Fruit fly (Drosophila melanogaster) whole organism, embryonic: ENCODE measurements around the gene CG32192.

ENCODE experiments used
- Atf6 ChIP-seq: fragments of 200-800 bp; sonication (Bioruptor generic); IDR thresholded peaks from 2 replicates; pipeline ENCODE4 v1.3.6; 2022; ENCODE audit warnings: missing biosample characterization, missing genetic modification characterization
- CG10366 ChIP-seq: fragments of 200-800 bp; sonication (Bioruptor generic); IDR thresholded peaks from 2 replicates; pipeline ENCODE4 v1.3.6; 2022; ENCODE audit warnings: missing biosample characterization, missing genetic modification characterization
- CG10654 ChIP-seq: fragments of 200-800 bp; sonication (Bioruptor generic); optimal IDR thresholded peaks from 2 replicates; lab custom pipeline; 2016; ENCODE audit warnings: missing biosample characterization, missing genetic modification characterization
- CG11398 ChIP-seq: fragments of 200-800 bp; sonication (Bioruptor generic); optimal IDR thresholded peaks from 2 replicates; lab custom pipeline; 2016; ENCODE audit warnings: missing biosample characterization, missing genetic modification characterization
- CG11695 ChIP-seq: fragments of 200-800 bp; sonication (Bioruptor generic); IDR thresholded peaks from 3 replicates; pipeline ENCODE4 v1.3.6; 2022; ENCODE audit warnings: missing biosample characterization, missing genetic modification characterization
- CG12104 ChIP-seq: fragments of 200-800 bp; sonication (Bioruptor generic); optimal IDR thresholded peaks from 3 replicates; lab custom pipeline; 2016; ENCODE audit warnings: missing biosample characterization, missing genetic modification characterization
- CG12155 ChIP-seq: fragments of 200-800 bp; sonication (Bioruptor generic); optimal IDR thresholded peaks from 3 replicates; lab custom pipeline; 2016; ENCODE audit warnings: missing biosample characterization, missing genetic modification characterization
- CG12219 ChIP-seq: fragments of 200-800 bp; sonication (Bioruptor generic); optimal IDR thresholded peaks from 3 replicates; lab custom pipeline; 2018; ENCODE audit warnings: missing biosample characterization, mild to moderate bottlenecking, missing genetic modification characterization
- CG13123 ChIP-seq: fragments of 200-800 bp; sonication (Bioruptor generic); optimal IDR thresholded peaks from 2 replicates; lab custom pipeline; 2016; ENCODE audit warnings: missing biosample characterization, missing genetic modification characterization
- CG14710 ChIP-seq: fragments of 200-800 bp; sonication (Bioruptor generic); optimal IDR thresholded peaks from 3 replicates; lab custom pipeline; 2019; ENCODE audit warnings: missing biosample characterization, mild to moderate bottlenecking, missing genetic modification characterization, moderate library complexity
- CG14860 ChIP-seq: fragments of 200-800 bp; sonication (Bioruptor generic); IDR thresholded peaks from 3 replicates; pipeline ENCODE4 v1.3.6; 2022; ENCODE audit warnings: missing biosample characterization, missing genetic modification characterization; ENCODE audit not compliant: partially characterized antibody
- CG17328 ChIP-seq: fragments of 200-800 bp; sonication (Bioruptor generic); IDR thresholded peaks from 2 replicates; pipeline ENCODE4 v1.3.6; 2022; ENCODE audit warnings: missing biosample characterization, missing genetic modification characterization
- CG2129 ChIP-seq: fragments of 200-800 bp; sonication (Bioruptor generic); IDR thresholded peaks from 2 replicates; pipeline ENCODE4 v1.3.6; 2022; ENCODE audit warnings: missing biosample characterization, missing genetic modification characterization; ENCODE audit not compliant: partially characterized antibody
- CG3726 ChIP-seq: fragments of 200-800 bp; sonication (Bioruptor generic); IDR thresholded peaks from 3 replicates; pipeline ENCODE4, ENCODE4 v1.3.6; 2022; ENCODE audit warnings: missing biosample characterization, missing genetic modification characterization
- CG42726 ChIP-seq: fragments of 200-800 bp; sonication (Bioruptor generic); IDR thresholded peaks from 2 replicates; pipeline ENCODE4 v1.3.6; 2022; ENCODE audit warnings: missing biosample characterization, missing genetic modification characterization; ENCODE audit not compliant: partially characterized antibody
- CG4854 ChIP-seq: fragments of 200-800 bp; sonication (Bioruptor generic); optimal IDR thresholded peaks from 2 replicates; lab custom pipeline; 2016; ENCODE audit warnings: missing biosample characterization, missing genetic modification characterization, inconsistent platforms
- CG5245 ChIP-seq: fragments of 200-800 bp; sonication (Bioruptor generic); optimal IDR thresholded peaks from 3 replicates; lab custom pipeline; 2016; ENCODE audit warnings: missing biosample characterization, missing genetic modification characterization
- CG7786 ChIP-seq: fragments of 200-800 bp; sonication (Bioruptor generic); optimal IDR thresholded peaks from 2 replicates; lab custom pipeline; 2016; ENCODE audit warnings: missing biosample characterization, missing genetic modification characterization
- CG8089 ChIP-seq: fragments of 200-800 bp; sonication (Bioruptor generic); optimal IDR thresholded peaks from 3 replicates; lab custom pipeline; 2016; ENCODE audit warnings: missing biosample characterization, missing genetic modification characterization
- CG8478 ChIP-seq: fragments of >200 bp; optimal IDR thresholded peaks from 2 replicates; lab custom pipeline; 2018
- CG8924 ChIP-seq: fragments of 200-800 bp; optimal IDR thresholded peaks from 3 replicates; lab custom pipeline; 2019; ENCODE audit warnings: missing biosample characterization, mild to moderate bottlenecking, missing genetic modification characterization, moderate library complexity
- CG9797 ChIP-seq: fragments of 200-800 bp; sonication (Bioruptor generic); optimal IDR thresholded peaks from 3 replicates; lab custom pipeline; 2018; ENCODE audit warnings: missing biosample characterization, mild to moderate bottlenecking, missing genetic modification characterization
- Doc2 ChIP-seq: fragments of 200-800 bp; sonication (Bioruptor generic); IDR thresholded peaks from 2 replicates; pipeline ENCODE4 v1.3.6; 2022; ENCODE audit warnings: missing biosample characterization, missing genetic modification characterization
- Doc3 ChIP-seq: fragments of 200-800 bp; sonication (Bioruptor generic); IDR thresholded peaks from 3 replicates; pipeline ENCODE4 v1.3.6; 2022; ENCODE audit warnings: missing biosample characterization, missing genetic modification characterization; ENCODE audit not compliant: partially characterized antibody
- Dp ChIP-seq: fragments of 200-800 bp; sonication (Bioruptor generic); optimal IDR thresholded peaks from 2 replicates; lab custom pipeline; 2018; ENCODE audit warnings: missing biosample characterization, mild to moderate bottlenecking, missing genetic modification characterization, moderate library complexity
- Dref ChIP-seq: fragments of 200-800 bp; sonication (Bioruptor generic); IDR thresholded peaks from 2 replicates; pipeline ENCODE4 v1.3.6; 2022; ENCODE audit warnings: missing biosample characterization, missing genetic modification characterization
- Elba2 ChIP-seq: fragments of 200-800 bp; sonication (Bioruptor generic); optimal IDR thresholded peaks from 3 replicates; lab custom pipeline; 2016; ENCODE audit warnings: missing biosample characterization, missing genetic modification characterization
- Gsc ChIP-seq: fragments of 200-800 bp; sonication (Bioruptor generic); IDR thresholded peaks from 2 replicates; pipeline ENCODE4 v1.3.6; 2022; ENCODE audit warnings: missing biosample characterization, missing genetic modification characterization
- Kr ChIP-seq: fragments of 200-800 bp; sonication (Bioruptor generic); optimal IDR thresholded peaks from 2 replicates; lab custom pipeline; 2017; ENCODE audit warnings: missing biosample characterization, mild to moderate bottlenecking, missing genetic modification characterization
- MBD-R2 ChIP-seq: fragments of 200-800 bp; sonication (Bioruptor generic); IDR thresholded peaks from 2 replicates; pipeline ENCODE4 v1.3.6; 2022; ENCODE audit warnings: missing biosample characterization, missing genetic modification characterization
- Nf-YA ChIP-seq: fragments of 200-800 bp; sonication (Bioruptor generic); IDR thresholded peaks from 2 replicates; pipeline ENCODE4 v1.3.6; 2022; ENCODE audit warnings: missing biosample characterization, missing genetic modification characterization
- Ravus ChIP-seq: fragments of 200-800 bp; sonication (Bioruptor generic); IDR thresholded peaks from 2 replicates; pipeline ENCODE4 v1.3.6; 2022; ENCODE audit warnings: missing biosample characterization, missing genetic modification characterization
- caup ChIP-seq: fragments of 200-800 bp; sonication (Bioruptor generic); optimal IDR thresholded peaks from 3 replicates; lab custom pipeline; 2017; ENCODE audit warnings: missing biosample characterization, mild to moderate bottlenecking, missing genetic modification characterization, moderate library complexity; ENCODE audit not compliant: severe bottlenecking
- crp ChIP-seq, 2 experiments: fragments of 200-800 bp; sonication (Bioruptor generic); optimal IDR thresholded peaks; 2 replicates in 1 of 2; 3 replicates in 1 of 2; lab custom pipeline; 2017; ENCODE audit warnings: missing biosample characterization in 2 of 2, missing genetic modification characterization in 2 of 2, mild to moderate bottlenecking in 1 of 2, moderate library complexity in 1 of 2
- esg ChIP-seq: fragments of 200-800 bp; sonication (Bioruptor generic); conservative IDR thresholded peaks from 2 replicates; pipeline ENCODE4 v1.3.6; 2022; ENCODE audit warnings: missing biosample characterization, missing genetic modification characterization
- eve ChIP-seq, 2 experiments: fragments of >200 bp; optimal IDR thresholded peaks; 2 replicates each; lab custom pipeline; 2017; ENCODE audit warnings: missing biosample characterization in 2 of 2, missing genetic modification characterization in 2 of 2
- gcm ChIP-seq: fragments of 200-800 bp; sonication (Bioruptor generic); optimal IDR thresholded peaks from 2 replicates; lab custom pipeline; 2019; ENCODE audit warnings: missing biosample characterization, mild to moderate bottlenecking, missing genetic modification characterization, moderate library complexity
- gfzf ChIP-seq: fragments of 200-800 bp; sonication (Bioruptor generic); optimal IDR thresholded peaks from 2 replicates; lab custom pipeline; 2016; ENCODE audit warnings: missing biosample characterization, mild to moderate bottlenecking, missing genetic modification characterization, moderate library complexity
- gsb ChIP-seq: fragments of 200-800 bp; sonication (Bioruptor generic); IDR thresholded peaks from 2 replicates; pipeline ENCODE4 v1.3.6; 2022; ENCODE audit warnings: missing biosample characterization, missing genetic modification characterization
- lola ChIP-seq, 3 experiments: fragments of >200 bp in 2 of 3; fragments of 200-800 bp in 1 of 3; sonication (Bioruptor generic) in 1 of 3; optimal IDR thresholded peaks; 2 replicates each; lab custom pipeline; 2017 to 2019; ENCODE audit warnings: missing biosample characterization in 3 of 3, missing genetic modification characterization in 3 of 3, mild to moderate bottlenecking in 1 of 3, moderate library complexity in 1 of 3
- mam ChIP-seq: fragments of 200-800 bp; sonication (Bioruptor generic); optimal IDR thresholded peaks from 3 replicates; lab custom pipeline; 2016; ENCODE audit warnings: missing biosample characterization, missing genetic modification characterization
- prd ChIP-seq, 3 experiments: fragments of >200 bp in 2 of 3; fragments of 200-800 bp in 1 of 3; sonication (Bioruptor generic) in 1 of 3; optimal IDR thresholded peaks in 2 of 3; IDR thresholded peaks in 1 of 3; 2 replicates in 2 of 3; 3 replicates in 1 of 3; pipeline versions ENCODE4 v1.3.6 to Lab custom; 2017 to 2022; ENCODE audit warnings: missing biosample characterization in 1 of 3, missing genetic modification characterization in 1 of 3
- pum ChIP-seq: fragments of 200-800 bp; sonication (Bioruptor generic); optimal IDR thresholded peaks from 2 replicates; lab custom pipeline; 2016; ENCODE audit warnings: missing biosample characterization, missing genetic modification characterization
- sens-2 ChIP-seq: fragments of 200-800 bp; sonication (Bioruptor generic); IDR thresholded peaks from 2 replicates; pipeline ENCODE4 v1.3.6; 2022; ENCODE audit warnings: missing biosample characterization, missing genetic modification characterization
- slou ChIP-seq: fragments of 200-800 bp; sonication (Bioruptor generic); optimal IDR thresholded peaks from 3 replicates; lab custom pipeline; 2016; ENCODE audit warnings: missing biosample characterization, missing genetic modification characterization
- slp2 ChIP-seq: fragments of 200-800 bp; sonication (Bioruptor generic); optimal IDR thresholded peaks from 2 replicates; lab custom pipeline; 2016; ENCODE audit warnings: missing biosample characterization, missing genetic modification characterization
- stwl ChIP-seq: fragments of 200-800 bp; sonication (Bioruptor generic); optimal IDR thresholded peaks from 3 replicates; lab custom pipeline; 2018; ENCODE audit warnings: missing biosample characterization, mild to moderate bottlenecking, missing genetic modification characterization, moderate library complexity
- wdn ChIP-seq: fragments of 200-800 bp; sonication (Bioruptor generic); IDR thresholded peaks from 2 replicates; pipeline ENCODE4 v1.3.6; 2022; ENCODE audit warnings: missing biosample characterization, missing genetic modification characterization

CG32192 gene

dm6 chr3L:18019645-18020509 is 20.2 kb upstream of the CG32192 start (continued):
- TF ChIP-seq MBD-R2 (GFP tag; lab: Robert Waterston, UW) (no peak; the same call in 1 of the 2 replicates), CG9797 (GFP tag; lab: Kevin White, UChicago) (no peak), prd (optimal IDR thresholded peaks at IDR 0.05; lab: Kevin White, UChicago) (no peak), prd (GFP tag; IDR thresholded peaks at IDR 0.05; lab: Robert Waterston, UW) (peak; percentile 41; the same call in 2 of the 3 replicates), CG14710 (tag; lab: Kevin White, UChicago) (peak; percentile 71), CG8924 (tag; lab: Kevin White, UChicago) (peak; percentile 58), CG10654 (peak; percentile 74), slp2 (peak; percentile 86), CG5245 (GFP tag; lab: Kevin White, UChicago) (peak; percentile 85), CG11695 (GFP tag; lab: Robert Waterston, UW) (peak; percentile 56; the same call in 2 of the 3 replicates), CG10366 (GFP tag; lab: Robert Waterston, UW) (peak; percentile 53; the same call in 1 of the 2 replicates), stwl (tag; lab: Kevin White, UChicago) (peak; percentile 72), wdn (peak; percentile 65), CG12219 (GFP tag; lab: Kevin White, UChicago) (peak; percentile 87), Nf-YA (peak; percentile 76), Dref (GFP tag; lab: Robert Waterston, UW) (no peak), CG8089 (GFP tag; lab: Kevin White, UChicago) (peak; percentile 80), CG17328 (peak; percentile 80), Dp (GFP tag; lab: Kevin White, UChicago) (peak; percentile 9), CG13123 (GFP tag; lab: Kevin White, UChicago) (peak; percentile 27), CG11398 (GFP tag; lab: Kevin White, UChicago) (peak; percentile 74), Kr (no peak), pum (GFP tag; lab: Kevin White, UChicago) (peak; percentile 66), sens-2 (peak; percentile 75; the same call in 1 of the 2 replicates), Doc3 (no peak), CG2129 (GFP tag; lab: Robert Waterston, UW) (no peak), CG12155 (peak; percentile 48), CG12104 (peak; percentile 82), Ravus (GFP tag; lab: Robert Waterston, UW) (peak; percentile 30; the same call in 1 of the 2 replicates), lola (GFP tag; optimal IDR thresholded peaks at IDR 0.05; lab: Kevin White, UChicago) (peak in 1 of 3 experiments; percentile 39), Doc2 (no peak), CG42726 (GFP tag; lab: Robert Waterston, UW) (peak; percentile 73), gfzf (GFP tag; lab: Kevin White, UChicago) (peak; percentile 7), CG3726 (GFP tag; lab: Robert Waterston, UW) (peak; percentile 22; the same call in 1 of the 3 replicates), esg (GFP tag; lab: Robert Waterston, UW) (no peak), crp (GFP tag; optimal IDR thresholded peaks at IDR 0.05; lab: Kevin White, UChicago) (peak in 1 of 2 experiments; percentile 35), CG7786 (peak; percentile 65), eve (GFP tag; optimal IDR thresholded peaks at IDR 0.05; lab: Kevin White, UChicago) (peak in 1 of 2 experiments; percentile 69), CG4854 (GFP tag; lab: Kevin White, UChicago) (peak; percentile 91), Elba2 (GFP tag; lab: Kevin White, UChicago) (no peak), mam (GFP tag; lab: Kevin White, UChicago) (peak; percentile 70), Gsc (GFP tag; lab: Robert Waterston, UW) (no peak), slou (GFP tag; lab: Kevin White, UChicago) (peak; percentile 22), Atf6 (GFP tag; lab: Robert Waterston, UW) (peak; percentile 82), gsb (GFP tag; lab: Robert Waterston, UW) (peak; percentile 60), caup (GFP tag; lab: Kevin White, UChicago) (peak; percentile 96), CG8478 (lab: Kevin White, UChicago) (no peak), CG14860 (no peak), gcm (GFP tag; lab: Kevin White, UChicago) (peak; percentile 60)
